Fruit fly (Drosophila melanogaster) ovary, adult (tissue): Measurements from ENCODE around the gene CG7916.
A peak's percentile ranks its signal among the peaks of the same experiment; 100 is the strongest.

Experiments
- CG17801 ChIP-seq: fragments of 200-800 bp; optimal IDR thresholded peaks from 2 replicates; lab custom pipeline; 2019; ENCODE audit warnings: missing biosample characterization, mild to moderate bottlenecking, missing genetic modification characterization, moderate library complexity; ENCODE audit not compliant: partially characterized antibody

CG7916 gene

DNA sequence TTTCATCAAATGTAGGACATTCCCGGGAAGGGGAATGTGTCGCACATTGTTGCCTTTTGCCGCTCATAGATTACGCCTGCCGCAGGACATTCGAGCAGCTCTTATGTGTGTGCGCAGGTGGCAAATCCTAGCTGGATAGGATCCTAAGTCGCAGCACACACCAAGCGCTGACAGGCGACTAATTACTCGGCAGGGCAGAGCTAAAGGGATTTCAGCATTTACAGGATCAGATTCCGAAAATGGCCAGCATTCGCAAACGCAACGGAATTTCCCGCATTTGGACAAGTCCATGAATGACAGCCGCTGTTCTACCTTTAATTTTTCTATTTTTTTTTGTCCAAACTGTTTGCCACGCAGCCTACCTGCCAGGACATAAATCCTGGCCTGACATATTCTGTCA is 21.1 kb downstream of the CG7916 start:
- TF ChIP-seq CG17801 (GFP tag; lab: Kevin White, UChicago), result no peak

DNA sequence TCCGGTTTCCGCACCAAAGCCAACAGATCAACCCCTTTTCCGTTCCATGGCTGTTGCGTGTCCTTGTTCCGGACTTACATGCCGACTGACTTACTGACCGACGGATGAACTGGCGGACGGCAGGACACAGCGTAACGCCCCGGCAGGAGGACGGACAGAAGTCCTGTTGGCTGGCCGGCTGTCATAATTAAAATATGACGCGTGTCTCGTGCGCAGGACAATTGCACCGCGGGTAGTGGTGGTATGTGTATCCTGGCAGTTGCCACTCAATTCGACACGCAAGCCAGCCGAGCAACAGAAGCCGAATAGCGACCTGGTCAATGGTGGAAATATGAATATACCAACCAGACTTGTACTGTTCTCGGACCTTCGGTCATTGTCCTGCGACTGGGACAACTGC is 22.8 kb downstream of the CG7916 start:
- no peak for TF ChIP-seq CG17801 (GFP tag; lab: Kevin White, UChicago)

DNA sequence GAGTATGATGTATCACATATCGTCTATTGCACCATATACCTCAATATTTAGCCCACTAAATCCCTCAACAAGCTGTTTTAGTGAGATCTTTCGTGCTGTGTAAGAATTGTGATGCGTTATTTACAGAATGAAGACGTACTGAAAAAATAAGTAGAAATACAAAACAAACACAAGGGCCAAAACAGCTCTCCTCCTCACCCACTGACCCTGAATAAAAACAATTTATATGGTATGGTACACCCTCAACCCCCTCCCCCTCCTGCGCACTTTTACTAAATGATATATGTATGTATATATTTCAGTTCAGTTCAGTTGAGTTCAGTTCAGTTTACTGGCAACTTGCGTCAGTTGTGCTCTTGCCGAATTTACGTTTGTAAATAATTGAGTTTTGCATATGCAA is 26.6 kb downstream of the CG7916 start:
- TF ChIP-seq CG17801 (GFP tag; lab: Kevin White, UChicago), result no peak

DNA sequence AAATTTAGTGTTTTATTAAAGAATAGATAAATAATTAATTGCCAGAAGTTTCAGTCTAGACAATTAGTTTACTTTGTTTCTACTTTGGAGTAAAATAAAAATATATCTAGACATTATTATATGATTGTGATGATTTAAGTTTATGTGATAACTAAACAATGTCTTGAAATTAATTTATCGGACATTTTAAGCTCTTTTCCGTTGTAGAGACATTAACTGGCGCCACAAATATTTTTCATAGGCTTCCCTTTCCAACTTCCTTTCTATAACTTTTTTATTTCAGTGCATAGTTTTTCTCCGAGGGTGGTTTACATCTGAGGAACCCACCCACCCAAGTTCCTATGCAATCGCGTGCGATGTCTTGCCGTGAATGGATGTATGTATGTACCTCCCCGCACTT is 30.1 kb downstream of the CG7916 start:
- TF ChIP-seq CG17801 (GFP tag; lab: Kevin White, UChicago), result no peak

DNA sequence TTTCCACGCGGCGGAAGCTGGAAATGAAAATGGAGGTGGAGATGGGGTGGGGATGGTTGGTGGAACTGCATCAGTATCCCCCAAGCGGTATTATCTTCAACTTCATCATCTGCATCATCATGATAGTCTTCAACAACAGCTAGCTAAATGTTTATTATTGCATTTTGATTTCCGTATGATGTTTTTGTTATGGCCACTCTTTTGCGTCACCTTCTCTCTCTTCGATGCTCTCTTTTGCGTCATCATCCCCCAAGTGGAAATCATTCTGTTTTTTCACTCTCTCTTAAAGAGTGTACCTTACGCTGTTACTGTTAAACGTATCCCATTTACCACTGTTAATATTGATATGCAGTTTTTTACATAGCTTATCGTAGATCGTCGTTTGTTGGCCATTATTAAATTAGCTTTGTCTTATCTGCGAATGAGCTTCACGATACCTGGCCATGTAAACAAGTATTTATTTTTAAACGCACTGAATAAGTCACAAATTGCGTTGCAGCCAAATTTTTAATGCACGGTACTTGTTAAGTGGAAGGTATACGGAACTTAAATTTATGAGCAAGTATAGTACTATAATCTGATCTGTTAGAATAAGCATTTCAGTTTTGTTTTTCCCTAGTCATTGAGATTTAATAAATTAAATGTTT is 31.5 kb downstream of the CG7916 start:
- TF ChIP-seq CG17801 (GFP tag; lab: Kevin White, UChicago), result no peak

DNA sequence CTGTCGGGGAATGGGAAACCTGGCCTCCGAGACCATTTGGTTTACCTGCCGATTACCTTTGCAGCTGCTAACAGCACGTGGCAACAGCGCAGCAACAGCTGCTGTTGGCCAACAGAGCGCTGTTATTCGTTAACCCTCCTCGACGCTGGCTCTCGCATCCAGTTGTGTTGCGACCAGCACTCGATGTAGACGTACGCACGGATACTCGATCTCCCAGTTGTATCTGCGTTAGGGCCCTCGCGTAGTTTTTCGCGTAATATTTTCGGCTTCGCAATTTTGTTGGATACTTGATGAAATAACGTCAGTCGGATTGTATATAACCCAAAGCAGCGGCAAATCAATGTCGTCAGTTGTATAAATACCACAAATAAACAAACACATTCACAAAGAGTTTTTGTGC is 32.2 kb downstream of the CG7916 start:
- TF ChIP-seq CG17801 (GFP tag; lab: Kevin White, UChicago), result peak; percentile 54

DNA sequence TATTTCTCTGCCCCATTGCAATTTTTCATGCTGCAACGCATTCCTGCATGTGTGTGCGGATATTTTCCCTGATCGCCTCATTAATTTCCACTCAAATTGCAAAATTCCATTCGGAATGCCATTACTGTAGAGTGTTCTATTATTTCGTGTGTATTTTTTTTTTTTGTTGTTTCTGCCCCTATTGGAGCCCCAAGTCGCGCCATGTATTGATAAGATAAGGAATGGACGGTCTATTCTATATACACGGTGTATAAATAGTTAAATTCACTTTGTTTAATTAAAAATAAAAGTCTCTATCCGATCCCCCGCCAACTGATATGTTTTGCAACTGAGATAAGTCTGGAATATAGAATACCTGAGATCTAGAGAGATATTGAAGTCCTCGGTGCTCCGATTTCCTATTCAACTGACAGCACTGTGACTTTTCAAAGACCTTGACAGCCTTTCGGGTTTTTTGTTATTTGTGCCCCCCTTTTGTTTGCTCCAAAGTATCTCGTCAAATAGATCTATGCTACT is 34.9 kb downstream of the CG7916 start:
- TF ChIP-seq CG17801 (GFP tag; lab: Kevin White, UChicago), result no peak

DNA sequence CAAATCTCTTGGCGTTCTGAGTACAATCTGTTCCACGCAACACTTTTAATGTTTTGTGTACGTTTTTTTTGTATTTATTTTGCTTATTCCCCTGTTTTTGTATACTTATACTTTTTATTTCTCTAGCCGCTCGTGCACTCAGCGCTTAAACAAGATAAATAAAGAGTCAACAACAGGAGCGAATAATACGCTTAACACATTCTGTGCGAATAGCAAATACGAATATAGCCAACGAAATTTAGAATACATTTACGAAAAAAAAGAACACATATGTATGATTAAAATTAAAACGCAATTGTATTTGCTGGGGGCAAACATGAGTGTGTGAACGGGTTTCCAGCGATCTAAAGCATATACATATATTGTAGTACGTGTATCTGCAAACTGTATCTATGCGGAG is 35.4 kb downstream of the CG7916 start:
- no peak for TF ChIP-seq CG17801 (GFP tag; lab: Kevin White, UChicago)

DNA sequence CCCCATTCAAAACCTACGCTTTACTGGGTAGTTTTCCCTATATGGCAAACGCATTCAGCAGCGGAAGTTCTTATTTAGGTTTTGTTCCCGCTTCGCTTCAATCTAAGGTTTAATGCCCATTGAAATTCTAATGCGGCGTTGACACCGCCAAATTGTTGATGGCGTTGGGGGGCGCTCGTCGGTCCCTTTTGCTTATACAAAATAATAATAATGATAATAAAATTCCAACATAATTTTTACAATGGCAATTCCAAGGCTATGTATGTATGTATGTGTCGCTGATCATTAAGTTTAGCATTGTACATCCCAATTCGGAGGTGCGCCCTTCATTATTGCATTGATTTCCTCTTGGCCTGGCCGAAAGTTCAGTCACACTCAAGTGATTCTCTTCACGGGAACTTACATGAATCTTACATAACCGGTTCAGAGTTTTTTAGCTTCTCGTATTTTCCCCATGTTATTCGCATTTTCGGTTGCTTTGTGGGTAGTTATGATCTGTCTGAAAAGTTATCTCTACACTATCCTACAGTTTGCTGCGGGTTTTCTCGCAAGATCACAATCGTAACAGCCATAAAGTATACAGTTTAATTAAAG is 37.6 kb downstream of the CG7916 start:
- TF ChIP-seq CG17801 (GFP tag; lab: Kevin White, UChicago), result no peak

DNA sequence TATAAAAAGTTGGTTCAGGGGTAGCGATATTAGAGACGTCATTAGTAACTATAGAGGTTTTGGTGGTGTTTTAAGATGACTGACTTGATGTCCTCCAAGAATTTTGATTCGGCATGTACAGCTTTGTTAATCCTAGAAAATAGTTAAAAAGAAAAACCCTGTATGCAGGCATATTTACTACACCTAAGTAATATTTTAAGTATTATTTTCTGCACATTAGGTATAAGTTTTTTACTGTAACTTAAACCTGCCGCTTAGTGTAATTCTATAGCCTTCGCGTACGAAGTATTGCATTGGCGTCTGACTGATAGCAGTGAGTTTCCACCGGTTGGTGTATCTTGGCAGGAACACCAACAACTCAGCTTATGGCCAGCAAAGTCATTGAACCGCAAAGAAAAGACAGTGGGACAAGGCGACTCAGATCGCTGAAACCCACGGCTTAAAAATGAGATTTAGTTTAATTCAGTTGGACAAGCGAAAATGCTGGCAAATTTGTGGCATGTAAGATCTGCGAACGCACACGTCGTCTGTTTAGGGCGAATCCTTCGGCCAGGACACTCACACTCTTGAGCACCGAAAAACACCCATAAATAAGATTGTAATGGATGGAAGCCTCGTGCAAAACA is 38.2 kb downstream of the CG7916 start:
- no peak for TF ChIP-seq CG17801 (GFP tag; lab: Kevin White, UChicago)

DNA sequence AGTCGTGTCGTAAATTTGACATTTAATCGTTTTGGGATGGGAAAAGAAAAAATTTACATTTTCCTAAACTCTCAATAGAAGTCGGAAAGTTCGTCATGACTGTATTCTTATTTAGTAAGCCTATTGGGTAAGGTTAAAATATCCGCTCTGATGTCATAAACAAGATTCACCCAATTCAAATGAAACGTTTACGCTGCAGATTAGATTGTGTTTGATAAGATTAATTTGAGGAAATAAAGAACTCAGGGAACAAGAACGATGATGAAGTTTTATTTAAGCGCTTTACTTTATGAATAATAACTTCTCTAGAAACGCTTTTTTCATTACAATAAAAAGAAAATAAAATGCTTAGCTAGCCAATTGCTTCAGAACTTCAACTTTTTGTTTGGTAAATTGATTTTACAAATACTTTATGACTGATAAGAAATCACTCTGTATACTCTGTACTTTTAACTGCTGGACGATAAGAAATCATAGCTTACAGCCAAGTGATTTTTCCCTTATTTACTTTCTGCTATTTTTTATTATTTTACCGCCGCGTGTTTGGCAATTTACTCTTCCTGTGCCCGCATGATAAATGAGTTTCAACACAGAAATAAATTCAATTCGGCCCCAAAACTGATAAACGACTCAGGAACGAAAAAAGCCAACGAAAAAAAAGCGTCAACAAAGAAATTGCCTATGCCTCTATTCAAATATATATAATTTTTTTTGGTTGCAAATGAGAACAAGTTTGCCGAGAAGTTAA is 39.9 kb downstream of the CG7916 start:
- no peak for TF ChIP-seq CG17801 (GFP tag; lab: Kevin White, UChicago)

DNA sequence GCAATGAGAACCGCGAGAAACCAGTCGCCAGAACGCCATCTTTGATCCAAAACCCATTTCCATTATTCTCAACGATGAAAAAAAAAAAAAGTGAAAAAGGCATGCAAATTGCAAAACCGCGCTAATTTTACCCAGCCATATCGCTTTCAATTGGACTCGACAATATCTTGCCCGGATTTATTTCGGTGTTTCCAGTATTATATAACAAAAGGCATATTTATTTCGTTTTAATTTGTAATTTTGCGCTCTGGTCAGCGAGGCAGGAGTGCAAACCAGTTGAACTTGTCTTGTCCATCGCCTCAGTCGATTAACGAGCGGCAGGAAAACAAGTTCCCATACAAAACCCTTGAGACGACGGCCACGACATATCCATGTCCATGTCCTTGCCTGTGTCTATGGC is 43.4 kb downstream of the CG7916 start:
- no peak for TF ChIP-seq CG17801 (GFP tag; lab: Kevin White, UChicago)

DNA sequence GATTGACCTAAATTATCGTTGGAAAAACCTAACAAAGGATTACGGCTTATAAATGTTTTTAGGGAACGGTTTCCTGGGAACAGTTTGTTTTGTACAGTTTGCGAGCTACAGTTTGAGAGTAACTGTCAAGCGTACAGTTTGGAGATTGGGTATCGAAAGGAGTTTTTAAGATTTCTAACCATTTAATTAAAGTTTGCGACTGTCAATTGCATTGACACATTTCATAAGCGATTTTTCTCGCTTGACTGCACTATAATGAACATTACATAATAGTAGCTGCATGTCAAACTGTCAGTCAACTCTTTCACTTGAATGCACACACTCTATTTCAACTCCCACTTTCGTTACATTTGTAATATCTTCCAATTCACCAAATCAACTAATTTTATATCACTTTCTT is 46.3 kb downstream of the CG7916 start:
- TF ChIP-seq CG17801 (GFP tag; lab: Kevin White, UChicago), result no peak

DNA sequence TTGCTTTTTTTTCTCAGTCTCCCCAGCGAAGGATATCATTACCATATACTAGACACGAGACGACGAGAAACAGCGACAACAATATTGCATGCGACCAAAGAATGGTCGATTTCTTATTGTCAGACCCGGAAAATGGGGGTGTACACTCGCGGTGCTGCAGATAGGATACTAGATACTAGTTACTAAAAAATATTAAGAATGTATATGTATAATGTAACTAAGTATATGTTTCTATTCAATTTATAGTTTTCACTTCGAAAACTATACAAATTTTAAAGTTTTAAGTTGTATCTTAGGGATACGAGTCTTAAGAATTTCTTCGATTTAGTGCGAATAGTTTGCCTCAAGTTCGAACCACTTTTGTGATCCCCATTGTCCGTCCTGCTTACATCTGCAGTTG is 46.9 kb downstream of the CG7916 start:
- TF ChIP-seq CG17801 (GFP tag; lab: Kevin White, UChicago), result no peak
